Comparison of ENCODE assay signal across 3 fruit fly cellular contexts in the genomic region with DNA sequence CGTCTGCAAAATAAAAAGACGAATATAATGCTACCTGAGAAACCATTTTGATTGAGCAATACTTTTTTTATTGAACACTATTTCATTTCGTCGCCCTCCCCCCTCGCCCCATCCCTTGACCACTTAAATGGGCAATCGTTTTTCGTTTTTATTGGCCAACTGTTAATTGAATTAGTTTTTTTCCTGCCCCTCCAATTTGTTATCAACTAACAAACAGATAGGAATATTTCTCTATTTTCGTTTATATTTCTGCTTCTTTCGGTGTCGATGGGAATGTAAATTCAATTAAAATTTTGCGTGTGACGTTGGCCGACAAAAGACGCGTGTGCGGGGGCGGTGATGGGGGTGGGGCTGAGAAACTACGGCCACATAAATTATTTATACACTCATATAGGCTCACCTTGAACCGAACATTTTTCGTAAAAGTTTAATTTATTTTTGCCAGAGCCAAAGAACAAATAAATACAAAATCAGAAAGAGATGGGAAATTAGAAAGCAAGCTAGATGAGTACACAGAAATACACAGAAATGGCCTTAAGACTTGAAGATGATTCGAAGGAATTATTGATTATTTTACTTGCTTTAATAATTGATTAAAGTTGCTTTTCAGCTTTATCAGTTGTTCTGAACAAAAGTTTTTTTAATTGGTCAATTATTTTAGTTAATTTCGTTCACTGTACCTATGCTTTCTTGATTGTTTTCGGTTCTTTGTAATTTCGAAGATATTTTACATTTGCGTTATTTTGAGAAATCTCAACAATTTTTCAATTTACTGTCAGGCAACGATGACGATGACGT.
TF ChIP-seq lines count a peak whose summit lies in the region.

No protein-coding gene starts in this region.

- no peak for TF ChIP-seq CTCF in whole organism, embryonic (GFP tag; optimal IDR thresholded peaks at IDR 0.05; lab: Kevin White, UChicago)

TF ChIP-seq in whole organism, adult, 20 proteins besides CTCF, POLR2A, EP300 and RAD21:
- TF ChIP-seq tj (GFP tag; optimal IDR thresholded peaks at IDR 0.05; lab: Kevin White, UChicago) (no peak), CG33017 (tag; optimal IDR thresholded peaks at IDR 0.05; lab: Kevin White, UChicago) (no peak), Mnt (GFP tag; optimal IDR thresholded peaks at IDR 0.05; lab: Kevin White, UChicago) (peak; percentile 12), cic (GFP tag; optimal IDR thresholded peaks at IDR 0.05; lab: Kevin White, UChicago) (peak; percentile 81), Hr96 (GFP tag; optimal IDR thresholded peaks at IDR 0.05; lab: Kevin White, UChicago) (no peak), Clk (GFP tag; optimal IDR thresholded peaks at IDR 0.05; lab: Kevin White, UChicago) (no peak), CG5204 (GFP tag; optimal IDR thresholded peaks at IDR 0.05; lab: Kevin White, UChicago) (no peak), bab1 (GFP tag; optimal IDR thresholded peaks at IDR 0.05; lab: Kevin White, UChicago) (no peak), CG7101 (tag; optimal IDR thresholded peaks at IDR 0.05; lab: Kevin White, UChicago) (no peak), cnc (optimal IDR thresholded peaks at IDR 0.05; lab: Kevin White, UChicago) (no peak), CG12768 (GFP tag; optimal IDR thresholded peaks at IDR 0.05; lab: Kevin White, UChicago) (peak; percentile 17), pad (GFP tag; optimal IDR thresholded peaks at IDR 0.05; lab: Kevin White, UChicago) (peak; percentile 16)

TF ChIP-seq in whole organism, embryonic, 481 proteins besides CTCF, POLR2A, EP300 and RAD21 (continues in another document):
- TF ChIP-seq Sry-β (GFP tag; optimal IDR thresholded peaks at IDR 0.05; lab: Kevin White, UChicago) (no peak), CG17829 (tag; optimal IDR thresholded peaks at IDR 0.05; lab: Kevin White, UChicago) (peak; percentile 45), Dfd (GFP tag; optimal IDR thresholded peaks at IDR 0.05; lab: Kevin White, UChicago) (no peak), CG4404 (GFP tag; IDR thresholded peaks at IDR 0.05; lab: Robert Waterston, UW) (peak; percentile 43; the same call in 1 of the 2 replicates), CG3281 (GFP tag; optimal IDR thresholded peaks at IDR 0.05; lab: Kevin White, UChicago) (peak; percentile 35), CG11093 (GFP tag; IDR thresholded peaks at IDR 0.05; lab: Robert Waterston, UW) (peak; percentile 45; the same call in 1 of the 3 replicates), pnt (GFP tag; optimal IDR thresholded peaks at IDR 0.05; lab: Kevin White, UChicago) (peak; percentile 28), dimm (GFP tag; IDR thresholded peaks at IDR 0.05; lab: Robert Waterston, UW) (peak; percentile 25; the same call in 1 of the 2 replicates), phol (tag; optimal IDR thresholded peaks at IDR 0.05; lab: Kevin White, UChicago) (no peak), CG9817 (tag; optimal IDR thresholded peaks at IDR 0.05; lab: Kevin White, UChicago) (peak; percentile 61), CG13123 (GFP tag; optimal IDR thresholded peaks at IDR 0.05; lab: Kevin White, UChicago) (no peak), sd (tag; optimal IDR thresholded peaks at IDR 0.05; lab: Kevin White, UChicago) (peak; percentile 94), CkIIα-i1 (GFP tag; IDR thresholded peaks at IDR 0.05; lab: Robert Waterston, UW) (no peak), CG8359 (GFP tag; optimal IDR thresholded peaks at IDR 0.05; lab: Kevin White, UChicago; ENCODE audit: borderline replicate concordance) (no peak), NfI (GFP tag; optimal IDR thresholded peaks at IDR 0.05; lab: Kevin White, UChicago) (peak; percentile 26), CG4617 (GFP tag; optimal IDR thresholded peaks at IDR 0.05; lab: Kevin White, UChicago; ENCODE audit: borderline replicate concordance) (no peak), CG16779 (GFP tag; IDR thresholded peaks at IDR 0.05; lab: Robert Waterston, UW) (peak; percentile 39; the same call in 1 of the 2 replicates), tna (GFP tag; IDR thresholded peaks at IDR 0.05; lab: Robert Waterston, UW; ENCODE audit: partially characterized antibody) (no peak), odd (GFP tag; optimal IDR thresholded peaks at IDR 0.05; lab: Kevin White, UChicago) (no peak), CG12236 (GFP tag; optimal IDR thresholded peaks at IDR 0.05; lab: Kevin White, UChicago) (no peak), CG8765 (GFP tag; IDR thresholded peaks at IDR 0.05; lab: Robert Waterston, UW) (no peak), CG16863 (GFP tag; optimal IDR thresholded peaks at IDR 0.05; lab: Kevin White, UChicago) (peak; percentile 26), usp (GFP tag; optimal IDR thresholded peaks at IDR 0.05; lab: Kevin White, UChicago) (no peak), pum (GFP tag; optimal IDR thresholded peaks at IDR 0.05; lab: Kevin White, UChicago) (peak; percentile 26), dm (GFP tag; optimal IDR thresholded peaks at IDR 0.05; lab: Kevin White, UChicago) (no peak), tio (GFP tag; optimal IDR thresholded peaks at IDR 0.05; lab: Kevin White, UChicago) (peak; percentile 54), onecut (GFP tag; IDR thresholded peaks at IDR 0.05; lab: Robert Waterston, UW) (0 out of 2 replicates have a peak, but pooled peaks have one; percentile 8), Chrac-16 (GFP tag; optimal IDR thresholded peaks at IDR 0.05; lab: Kevin White, UChicago) (peak; percentile 30), Bgb (GFP tag; IDR thresholded peaks at IDR 0.05; lab: Robert Waterston, UW; ENCODE audit: partially characterized antibody) (no peak), Lim3 (GFP tag; IDR thresholded peaks at IDR 0.05; lab: Robert Waterston, UW) (peak; percentile 47; the same call in 1 of the 2 replicates), Lhr (GFP tag; optimal IDR thresholded peaks at IDR 0.05; lab: Kevin White, UChicago) (no peak), CG32772 (GFP tag; IDR thresholded peaks at IDR 0.05; lab: Robert Waterston, UW) (peak; percentile 33; the same call in 1 of the 2 replicates), ci (GFP tag; IDR thresholded peaks at IDR 0.05; lab: Robert Waterston, UW) (no peak), scrt (GFP tag; optimal IDR thresholded peaks at IDR 0.05; lab: Kevin White, UChicago) (no peak)

TF ChIP-seq in whole organism, prepupa, 60 proteins besides CTCF, POLR2A, EP300 and RAD21:
- TF ChIP-seq Gug (GFP tag; IDR thresholded peaks at IDR 0.05; lab: Robert Waterston, UW) = no peak
- 0 out of 3 replicates have a peak, but pooled peaks have one; percentile 17 for TF ChIP-seq eg (GFP tag; IDR thresholded peaks at IDR 0.05; lab: Robert Waterston, UW)
TF ChIP-seq in whole organism, prepupa: peak in this region for 1.
